Fruit fly (Drosophila melanogaster): ENCODE results near the gene CG7024.
A peak's percentile ranks its signal among the peaks of the same experiment; 100 is the strongest.

Gene CG7024

dm6 chrX:4687778-4688399 lies 17.2 kb upstream of the CG7024 start, which contains the start of gene ctp (continued):
- TF ChIP-seq Kr (GFP tag; optimal IDR thresholded peaks at IDR 0.05) = no peak
- peak; percentile 26 for TF ChIP-seq CG4424 (GFP tag; optimal IDR thresholded peaks at IDR 0.05)
- no peak for TF ChIP-seq CG15479 (GFP tag; optimal IDR thresholded peaks at IDR 0.05)
- TF ChIP-seq Ptx1 (GFP tag; IDR thresholded peaks at IDR 0.05) = peak; percentile 32
- no peak; the same call in 2 of the 3 replicates for TF ChIP-seq sr (GFP tag; IDR thresholded peaks at IDR 0.05)
- TF ChIP-seq CG4328 (GFP tag; optimal IDR thresholded peaks at IDR 0.05) = no peak
- TF ChIP-seq Dek (tag; optimal IDR thresholded peaks at IDR 0.05) = no peak
- peak in 1 of 2 experiments; percentile 59 for TF ChIP-seq tll (GFP tag; optimal IDR thresholded peaks at IDR 0.05)
- TF ChIP-seq NC2β (GFP tag; optimal IDR thresholded peaks at IDR 0.05) = peak; percentile 24
- no peak for TF ChIP-seq Doc2 (GFP tag; IDR thresholded peaks at IDR 0.05)
- peak; percentile 56 for TF ChIP-seq CG9609 (GFP tag; optimal IDR thresholded peaks at IDR 0.05)
- peak; percentile 16 for TF ChIP-seq CG17186 (GFP tag; optimal IDR thresholded peaks at IDR 0.05)
- TF ChIP-seq CG12942 (GFP tag; optimal IDR thresholded peaks at IDR 0.05) = no peak
- TF ChIP-seq CG18764 (GFP tag; optimal IDR thresholded peaks at IDR 0.05) = no peak
- TF ChIP-seq CG1024 (GFP tag; IDR thresholded peaks at IDR 0.05) = no peak
- TF ChIP-seq dmrt11E (tag; optimal IDR thresholded peaks at IDR 0.05) = peak; percentile 25
- TF ChIP-seq Bgb (GFP tag; IDR thresholded peaks at IDR 0.05; ENCODE audit: partially characterized antibody) = peak; percentile 67
- peak; percentile 69; the same call in 2 of the 3 replicates for TF ChIP-seq ci (GFP tag; IDR thresholded peaks at IDR 0.05)
- no peak for TF ChIP-seq hth (optimal IDR thresholded peaks at IDR 0.05)
- TF ChIP-seq pho (GFP tag; optimal IDR thresholded peaks at IDR 0.05) = peak; percentile 55
- no peak for TF ChIP-seq ap (GFP tag; IDR thresholded peaks at IDR 0.05)
- peak; percentile 57 for TF ChIP-seq Hmr (GFP tag; optimal IDR thresholded peaks at IDR 0.05)
- peak; percentile 52 for TF ChIP-seq Fer1 (GFP tag; optimal IDR thresholded peaks at IDR 0.05)
- TF ChIP-seq CG9932 (GFP tag; IDR thresholded peaks at IDR 0.05) = peak; percentile 78
- no peak for TF ChIP-seq CG6683 (GFP tag; optimal IDR thresholded peaks at IDR 0.05)
- TF ChIP-seq pnt (GFP tag; optimal IDR thresholded peaks at IDR 0.05) = peak; percentile 17
- TF ChIP-seq CG15601 (tag; optimal IDR thresholded peaks at IDR 0.05) = peak; percentile 21
- peak; percentile 2 for TF ChIP-seq CG15696 (tag; optimal IDR thresholded peaks at IDR 0.05)
- TF ChIP-seq bigmax (GFP tag; optimal IDR thresholded peaks at IDR 0.05) = no peak
- TF ChIP-seq Sry-δ (GFP tag; optimal IDR thresholded peaks at IDR 0.05) = peak; percentile 75
- no peak for TF ChIP-seq Poxn (GFP tag; IDR thresholded peaks at IDR 0.05)
- TF ChIP-seq ro (GFP tag; IDR thresholded peaks at IDR 0.05) = no peak
- peak; percentile 34 for TF ChIP-seq ERR (GFP tag; optimal IDR thresholded peaks at IDR 0.05)
- TF ChIP-seq jumu (GFP tag; optimal IDR thresholded peaks at IDR 0.05) = peak; percentile 70
- TF ChIP-seq toy (GFP tag; IDR thresholded peaks at IDR 0.05) = no peak
- no peak for TF ChIP-seq CG2202 (tag; optimal IDR thresholded peaks at IDR 0.05)
- no peak for TF ChIP-seq CG12744 (GFP tag; optimal IDR thresholded peaks at IDR 0.05)
- no peak for TF ChIP-seq peb (GFP tag; IDR thresholded peaks at IDR 0.05)
- peak; percentile 33; the same call in 1 of the 2 replicates for TF ChIP-seq CG4404 (GFP tag; IDR thresholded peaks at IDR 0.05)
- TF ChIP-seq Sox102F (GFP tag; optimal IDR thresholded peaks at IDR 0.05) = peak; percentile 21
- TF ChIP-seq danr (GFP tag; IDR thresholded peaks at IDR 0.05) = no peak
- TF ChIP-seq CG15011 (GFP tag; optimal IDR thresholded peaks at IDR 0.05) = no peak
- peak in 1 of 2 experiments; percentile 77 for TF ChIP-seq crp (GFP tag; optimal IDR thresholded peaks at IDR 0.05)
- no peak for TF ChIP-seq tup (GFP tag; optimal IDR thresholded peaks at IDR 0.05)
- TF ChIP-seq MTF-1 (GFP tag; optimal IDR thresholded peaks at IDR 0.05; ENCODE audit: borderline replicate concordance) = peak; percentile 34
- no peak for TF ChIP-seq bowl (GFP tag; IDR thresholded peaks at IDR 0.05)
- TF ChIP-seq HHEX (GFP tag; optimal IDR thresholded peaks at IDR 0.05) = peak; percentile 58
- TF ChIP-seq slp2 (GFP tag; optimal IDR thresholded peaks at IDR 0.05) = peak; percentile 5
- TF ChIP-seq CG11560 (tag; IDR thresholded peaks at IDR 0.05) = peak; percentile 98
- no peak for TF ChIP-seq NFAT (GFP tag; IDR thresholded peaks at IDR 0.05)
- no peak for TF ChIP-seq Mes4 (GFP tag; optimal IDR thresholded peaks at IDR 0.05)

All from whole organism, embryonic.